Worm (Caenorhabditis elegans) whole organism, L4 larva: ENCODE data around the gene cdh-8.

Experiments
- madf-5 ChIP-seq, 2 experiments: fragments of 200-800 bp; sonication (Bioruptor generic); IDR thresholded peaks; 2 replicates each; pipeline ENCODE4 v1.3.6; 2022; ENCODE audit warnings: missing compliant biosample characterization in 2 of 2, missing genetic modification characterization in 2 of 2
- nhr-25 ChIP-seq: sonication (generic microtip); optimal IDR thresholded peaks from 2 replicates; lab custom pipeline; 2017; ENCODE audit warnings: missing genetic modification characterization, mild to moderate bottlenecking, missing compliant biosample characterization, antibody characterized with exemption, moderate library complexity, borderline replicate concordance; ENCODE audit not compliant: insufficient read depth
- snpc-4 ChIP-seq: fragments of 150-350 bp; optimal IDR thresholded peaks from 2 replicates; lab custom pipeline; 2014; ENCODE audit warnings: missing biosample characterization, missing genetic modification characterization

DNA sequence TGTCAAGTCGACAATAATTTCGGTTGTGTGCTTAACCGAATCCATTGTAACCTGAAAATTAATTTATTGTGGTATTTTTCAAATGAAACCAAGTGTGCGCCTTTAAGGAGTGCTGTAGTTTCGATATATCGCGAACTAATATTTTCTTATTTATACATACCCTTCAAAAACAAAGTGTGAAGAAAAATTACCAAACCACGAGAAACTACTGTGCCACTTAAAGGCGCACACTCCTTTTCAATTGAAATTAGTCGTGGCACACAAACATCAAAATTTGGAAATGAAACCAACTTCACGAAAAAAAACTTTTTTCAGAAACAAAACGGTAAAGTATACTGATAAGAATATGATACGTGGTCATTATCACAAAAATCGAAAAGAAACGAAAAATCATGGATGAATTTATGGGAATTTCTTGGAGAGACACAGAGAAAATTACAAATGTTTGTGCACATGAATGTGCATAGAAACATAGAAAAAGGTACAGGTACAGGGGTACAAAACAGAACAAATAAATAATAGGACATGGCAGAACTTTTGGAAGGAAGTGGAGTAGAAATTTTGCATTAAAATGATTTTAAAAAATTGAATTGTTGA is 43.6 kb downstream of the cdh-8 start, which contains the start of gene spl-1:
- TF ChIP-seq madf-5 (GFP tag; IDR thresholded peaks at IDR 0.05; lab: Robert Waterston, UW) (no peak), nhr-25 (tag; lab: Kevin White, UChicago) (no peak), snpc-4 (tag; lab: Kevin White, UChicago) (no peak)
